Fruit fly (Drosophila melanogaster) whole organism, embryonic: ENCODE measurements around the gene CG5214.

ENCODE experiments used
- CG16863 ChIP-seq: fragments of 200-800 bp; sonication (Bioruptor generic); optimal IDR thresholded peaks from 3 replicates; lab custom pipeline; 2016; ENCODE audit warnings: missing biosample characterization, missing genetic modification characterization
- CG18262 ChIP-seq: fragments of 200-800 bp; optimal IDR thresholded peaks from 3 replicates; lab custom pipeline; 2019; ENCODE audit warnings: missing biosample characterization, mild to moderate bottlenecking, missing genetic modification characterization, moderate library complexity
- CG4424 ChIP-seq: fragments of 200-800 bp; sonication (Bioruptor generic); optimal IDR thresholded peaks from 3 replicates; lab custom pipeline; 2016; ENCODE audit warnings: missing biosample characterization, missing genetic modification characterization
- Fer3 ChIP-seq: fragments of 200-800 bp; sonication (Bioruptor generic); optimal IDR thresholded peaks from 2 replicates; lab custom pipeline; 2018; ENCODE audit warnings: missing biosample characterization, mild to moderate bottlenecking, missing genetic modification characterization, moderate library complexity
- MBD-R2 ChIP-seq: fragments of 200-800 bp; sonication (Bioruptor generic); IDR thresholded peaks from 2 replicates; pipeline ENCODE4 v1.3.6; 2022; ENCODE audit warnings: missing biosample characterization, missing genetic modification characterization
- Ssrp ChIP-seq: fragments of 200-800 bp; sonication (Bioruptor generic); optimal IDR thresholded peaks from 2 replicates; lab custom pipeline; 2018; ENCODE audit warnings: missing biosample characterization, mild to moderate bottlenecking, missing genetic modification characterization, moderate library complexity
- chinmo ChIP-seq: fragments of 200-800 bp; sonication (Bioruptor generic); IDR thresholded peaks from 4 replicates; pipeline ENCODE4 v1.3.6; 2022; ENCODE audit warnings: missing biosample characterization, missing genetic modification characterization; ENCODE audit not compliant: partially characterized antibody
- crp ChIP-seq, 2 experiments: fragments of 200-800 bp; sonication (Bioruptor generic); optimal IDR thresholded peaks; 2 replicates in 1 of 2; 3 replicates in 1 of 2; lab custom pipeline; 2017; ENCODE audit warnings: missing biosample characterization in 2 of 2, missing genetic modification characterization in 2 of 2, mild to moderate bottlenecking in 1 of 2, moderate library complexity in 1 of 2
- hth ChIP-seq: fragments of >200 bp; optimal IDR thresholded peaks from 2 replicates; lab custom pipeline; 2017; ENCODE audit warnings: inconsistent platforms
- sisA ChIP-seq: fragments of 200-800 bp; sonication (Bioruptor generic); IDR thresholded peaks from 2 replicates; pipeline ENCODE4 v1.3.6; 2022; ENCODE audit warnings: missing biosample characterization, missing genetic modification characterization
- vvl ChIP-seq: fragments of 200-800 bp; sonication (Bioruptor generic); IDR thresholded peaks from 2 replicates; pipeline ENCODE4 v1.3.6; 2022; ENCODE audit warnings: missing biosample characterization, missing genetic modification characterization
- zfh2 ChIP-seq: fragments of 200-800 bp; sonication (Bioruptor generic); optimal IDR thresholded peaks from 2 replicates; lab custom pipeline; 2016; ENCODE audit warnings: missing biosample characterization, missing genetic modification characterization

DNA sequence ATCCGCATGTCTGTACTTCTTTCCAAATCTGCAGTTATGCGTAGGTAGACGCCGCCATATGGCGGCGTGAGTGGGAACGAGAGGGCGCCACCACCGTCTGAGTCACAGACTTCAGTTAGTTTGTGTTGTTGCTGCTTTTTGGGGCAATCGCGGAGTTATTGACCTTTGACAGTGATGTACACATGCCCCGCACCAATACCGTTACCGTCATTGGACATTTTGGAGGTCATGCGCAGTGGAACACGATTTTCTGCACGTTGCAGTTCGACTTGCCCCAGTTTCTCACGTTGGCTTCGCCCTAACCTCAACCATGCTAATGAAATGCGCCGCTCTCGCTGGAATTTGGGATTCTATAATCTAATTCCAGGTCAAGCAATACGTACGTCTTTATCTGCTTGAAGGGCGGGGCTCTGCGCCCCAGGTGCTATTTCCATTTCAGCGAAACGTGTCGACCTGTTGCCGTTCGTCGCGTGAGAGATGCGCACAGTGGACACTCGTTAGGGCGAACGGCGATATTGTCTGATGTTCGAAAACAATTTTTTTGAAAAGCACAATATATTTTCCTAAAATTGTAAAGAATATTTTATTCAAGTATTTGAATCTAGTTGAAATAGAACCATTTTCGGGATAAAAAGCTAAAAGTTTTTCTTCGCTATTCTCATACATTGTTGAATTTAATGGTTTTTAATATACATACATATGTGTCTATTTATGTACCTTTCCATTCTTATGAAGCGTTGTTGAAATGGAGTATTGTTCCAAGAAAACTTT, 32.6 kb upstream of the CG5214 start:
- TF ChIP-seq MBD-R2 (GFP tag; lab: Robert Waterston, UW), result no peak; the same call in 1 of the 2 replicates
- peak; percentile 68 for TF ChIP-seq CG16863 (GFP tag; lab: Kevin White, UChicago)
- TF ChIP-seq sisA (GFP tag; lab: Robert Waterston, UW), result peak; percentile 81
- peak; percentile 82 for TF ChIP-seq Fer3
- TF ChIP-seq CG18262 (tag; lab: Kevin White, UChicago), result peak; percentile 61
- peak; percentile 83; the same call in 3 of the 4 replicates for TF ChIP-seq chinmo (GFP tag; lab: Robert Waterston, UW)
- peak; percentile 81 for TF ChIP-seq zfh2
- TF ChIP-seq hth, result no peak
- TF ChIP-seq vvl (GFP tag; lab: Robert Waterston, UW), result peak; percentile 81
- TF ChIP-seq Ssrp (tag; lab: Kevin White, UChicago), result peak; percentile 62
- TF ChIP-seq crp (GFP tag; optimal IDR thresholded peaks at IDR 0.05; lab: Kevin White, UChicago), result no peak
- peak; percentile 71 for TF ChIP-seq CG4424 (GFP tag; lab: Kevin White, UChicago)
